Worm (Caenorhabditis elegans) whole organism, young adult: Measurements from ENCODE around the gene fbxb-72.

Experiments
- C17E4.6 ChIP-seq: fragments of 200-800 bp; sonication (Bioruptor generic); IDR thresholded peaks from 2 replicates; pipeline ENCODE4 v1.3.6; 2022; ENCODE audit warnings: missing genetic modification reagents, missing genetic modification characterization, missing compliant biosample characterization
- D2030.7 ChIP-seq: fragments of 200-800 bp; sonication (Bioruptor generic); IDR thresholded peaks from 2 replicates; pipeline ENCODE4 v1.3.6; 2022; ENCODE audit warnings: missing genetic modification reagents, missing genetic modification characterization, missing compliant biosample characterization
- F23B12.7 ChIP-seq: sonication (generic microtip); optimal IDR thresholded peaks from 2 replicates; lab custom pipeline; 2017; ENCODE audit warnings: missing genetic modification characterization, mild to moderate bottlenecking, missing compliant biosample characterization, antibody characterized with exemption, moderate library complexity; ENCODE audit not compliant: insufficient read depth
- F39B2.1 ChIP-seq: fragments of 200-800 bp; sonication (Bioruptor generic); IDR thresholded peaks from 2 replicates; pipeline ENCODE4 v1.3.6; 2022; ENCODE audit warnings: missing genetic modification reagents, missing genetic modification characterization, missing compliant biosample characterization
- F57A8.1 ChIP-seq: fragments of 200-800 bp; sonication (Bioruptor generic); optimal IDR thresholded peaks from 2 replicates; lab custom pipeline; 2018; ENCODE audit warnings: mild to moderate bottlenecking, missing genetic modification characterization, moderate library complexity, missing compliant biosample characterization
- F57C9.4 ChIP-seq: sonication (generic microtip); optimal IDR thresholded peaks from 2 replicates; lab custom pipeline; 2017; ENCODE audit warnings: mild to moderate bottlenecking, missing genetic modification characterization, missing compliant biosample characterization
- Y53G8AR.9 ChIP-seq: fragments of 200-800 bp; sonication (Bioruptor generic); conservative IDR thresholded peaks from 2 replicates; pipeline ENCODE4 v1.3.6; 2022; ENCODE audit warnings: missing genetic modification reagents, missing genetic modification characterization, missing compliant biosample characterization
- Y95B8A.8 ChIP-seq: fragments of 200-800 bp; sonication (Bioruptor generic); IDR thresholded peaks from 2 replicates; pipeline ENCODE4 v1.3.6; 2022; ENCODE audit warnings: missing genetic modification reagents, missing genetic modification characterization, missing compliant biosample characterization
- akir-1 ChIP-seq: fragments of 200-800 bp; sonication (Bioruptor generic); optimal IDR thresholded peaks from 2 replicates; lab custom pipeline; 2018; ENCODE audit warnings: mild to moderate bottlenecking, missing genetic modification characterization, moderate library complexity, missing compliant biosample characterization
- aptf-2 ChIP-seq: fragments of 200-800 bp; sonication (Bioruptor generic); conservative IDR thresholded peaks from 2 replicates; pipeline ENCODE4 v1.3.6; 2022; ENCODE audit warnings: missing genetic modification reagents, missing genetic modification characterization, missing compliant biosample characterization
- aptf-3 ChIP-seq: fragments of 200-800 bp; sonication (Bioruptor generic); IDR thresholded peaks from 2 replicates; pipeline ENCODE4 v1.3.6; 2022; ENCODE audit warnings: missing genetic modification characterization, missing compliant biosample characterization
- atf-7 ChIP-seq: sonication (generic microtip); optimal IDR thresholded peaks from 2 replicates; lab custom pipeline; 2017; ENCODE audit warnings: mild to moderate bottlenecking, missing genetic modification characterization, missing compliant biosample characterization
- attf-6 ChIP-seq: fragments of 200-800 bp; sonication (Bioruptor generic); IDR thresholded peaks from 2 replicates; pipeline ENCODE4 v1.3.6; 2022; ENCODE audit warnings: missing genetic modification reagents, missing genetic modification characterization, missing compliant biosample characterization
- cebp-2 ChIP-seq: fragments of 200-800 bp; sonication (Bioruptor generic); IDR thresholded peaks from 2 replicates; pipeline ENCODE4 v1.3.6; 2022; ENCODE audit warnings: missing genetic modification characterization, missing compliant biosample characterization
- ceh-100 ChIP-seq: fragments of 200-800 bp; sonication (Bioruptor generic); IDR thresholded peaks from 2 replicates; pipeline ENCODE4 v1.3.6; 2022; ENCODE audit warnings: missing genetic modification reagents, missing genetic modification characterization, missing compliant biosample characterization
- ceh-40 ChIP-seq: fragments of 200-800 bp; sonication (Bioruptor generic); IDR thresholded peaks from 2 replicates; pipeline ENCODE4 v1.3.6; 2022; ENCODE audit warnings: missing genetic modification characterization, missing compliant biosample characterization
- ceh-58 ChIP-seq: fragments of 200-800 bp; sonication (Bioruptor generic); IDR thresholded peaks from 2 replicates; pipeline ENCODE4 v1.3.6; 2022; ENCODE audit warnings: missing genetic modification characterization, missing compliant biosample characterization
- ceh-79 ChIP-seq: sonication (generic microtip); optimal IDR thresholded peaks from 2 replicates; lab custom pipeline; 2017; ENCODE audit warnings: mild to moderate bottlenecking, missing genetic modification characterization, missing compliant biosample characterization
- chd-7 ChIP-seq: sonication (generic microtip); optimal IDR thresholded peaks from 2 replicates; lab custom pipeline; 2016; ENCODE audit warnings: mild to moderate bottlenecking, missing genetic modification characterization, moderate library complexity, missing compliant biosample characterization
- dox-1 ChIP-seq: fragments of 200-800 bp; sonication (Bioruptor generic); IDR thresholded peaks from 2 replicates; pipeline ENCODE4 v1.3.6; 2022; ENCODE audit warnings: missing genetic modification reagents, missing genetic modification characterization, missing compliant biosample characterization
- dpff-1 ChIP-seq: sonication (generic microtip); optimal IDR thresholded peaks from 2 replicates; lab custom pipeline; 2017; ENCODE audit warnings: mild to moderate bottlenecking, missing genetic modification characterization, missing compliant biosample characterization
- egl-18 ChIP-seq: fragments of 200-800 bp; sonication (Bioruptor generic); IDR thresholded peaks from 2 replicates; pipeline ENCODE4 v1.3.6; 2022; ENCODE audit warnings: missing genetic modification reagents, missing genetic modification characterization, missing compliant biosample characterization
- ekl-4 ChIP-seq: fragments of 200-800 bp; sonication (Bioruptor generic); IDR thresholded peaks from 2 replicates; pipeline ENCODE4 v1.3.6; 2022; ENCODE audit warnings: missing genetic modification reagents, missing genetic modification characterization, missing compliant biosample characterization
- ets-4 ChIP-seq: fragments of 200-800 bp; sonication (Bioruptor generic); optimal IDR thresholded peaks from 2 replicates; lab custom pipeline; 2018; ENCODE audit warnings: mild to moderate bottlenecking, missing genetic modification characterization, missing compliant biosample characterization
- hmg-1.2 ChIP-seq: fragments of 200-800 bp; sonication (Bioruptor generic); IDR thresholded peaks from 2 replicates; pipeline ENCODE4 v1.3.6; 2022; ENCODE audit warnings: missing genetic modification reagents, missing genetic modification characterization, missing compliant biosample characterization
- hmg-20 ChIP-seq: fragments of 200-800 bp; sonication (Bioruptor generic); IDR thresholded peaks from 2 replicates; pipeline ENCODE4 v1.3.6; 2022; ENCODE audit warnings: missing genetic modification reagents, missing genetic modification characterization, missing compliant biosample characterization
- hrde-1 ChIP-seq: sonication (generic microtip); optimal IDR thresholded peaks from 2 replicates; lab custom pipeline; 2016; ENCODE audit warnings: missing genetic modification characterization, mild to moderate bottlenecking, missing compliant biosample characterization, moderate library complexity, missing genotype, missing genetic modification reagents, borderline replicate concordance
- lag-1 ChIP-seq: fragments of 200-800 bp; sonication (Bioruptor generic); IDR thresholded peaks from 2 replicates; pipeline ENCODE4 v1.3.6; 2022; ENCODE audit warnings: missing genetic modification reagents, missing genetic modification characterization, missing compliant biosample characterization
- lin-26 ChIP-seq: fragments of 200-800 bp; sonication (Bioruptor generic); IDR thresholded peaks from 2 replicates; pipeline ENCODE4 v1.3.6; 2022; ENCODE audit warnings: missing genetic modification reagents, missing genetic modification characterization, missing compliant biosample characterization
- lin-54 ChIP-seq: fragments of 200-800 bp; sonication (Bioruptor generic); optimal IDR thresholded peaks from 2 replicates; lab custom pipeline; 2018; ENCODE audit warnings: mild to moderate bottlenecking, missing genetic modification characterization, missing compliant biosample characterization
- madf-10 ChIP-seq: sonication (generic microtip); optimal IDR thresholded peaks from 2 replicates; lab custom pipeline; 2016; ENCODE audit warnings: mild to moderate bottlenecking, missing genetic modification characterization, missing compliant biosample characterization
- madf-6 ChIP-seq: fragments of 200-800 bp; sonication (Bioruptor generic); IDR thresholded peaks from 2 replicates; pipeline ENCODE4 v1.3.6; 2022; ENCODE audit warnings: missing genetic modification reagents, missing genetic modification characterization, missing compliant biosample characterization
- mel-28 ChIP-seq: sonication (generic microtip); optimal IDR thresholded peaks from 2 replicates; lab custom pipeline; 2016; ENCODE audit warnings: borderline replicate concordance, mild to moderate bottlenecking, missing genetic modification characterization, missing compliant biosample characterization
- mes-4 ChIP-seq: sonication (generic microtip); optimal IDR thresholded peaks from 2 replicates; lab custom pipeline; 2016; ENCODE audit warnings: missing genotype, missing genetic modification characterization, missing compliant biosample characterization
- mxl-1 ChIP-seq: sonication (generic microtip); optimal IDR thresholded peaks from 2 replicates; lab custom pipeline; 2016; ENCODE audit warnings: missing genetic modification characterization, missing compliant biosample characterization
- nfya-1 ChIP-seq: sonication (generic microtip); optimal IDR thresholded peaks from 2 replicates; lab custom pipeline; 2017; ENCODE audit warnings: antibody characterized with exemption, missing compliant biosample characterization, missing genetic modification characterization, borderline replicate concordance; ENCODE audit not compliant: insufficient read depth
- nhr-179 ChIP-seq: sonication (generic microtip); optimal IDR thresholded peaks from 2 replicates; lab custom pipeline; 2016; ENCODE audit warnings: mild to moderate bottlenecking, missing genetic modification characterization, missing compliant biosample characterization
- nhr-80 ChIP-seq: sonication (generic microtip); optimal IDR thresholded peaks from 2 replicates; lab custom pipeline; 2016; ENCODE audit warnings: missing genetic modification characterization, missing compliant biosample characterization
- pbrm-1 ChIP-seq: fragments of 200-800 bp; sonication (Bioruptor generic); IDR thresholded peaks from 2 replicates; pipeline ENCODE4 v1.3.6; 2022; ENCODE audit warnings: missing genetic modification reagents, missing genetic modification characterization, missing compliant biosample characterization
- pha-4 ChIP-seq: fragments of 150-350 bp; sonication (generic microtip); optimal IDR thresholded peaks from 2 replicates; lab custom pipeline; 2014; ENCODE audit warnings: missing biosample characterization, missing genetic modification reagents, missing genetic modification characterization
- rcor-1 ChIP-seq: fragments of 200-800 bp; sonication (Bioruptor generic); IDR thresholded peaks from 2 replicates; pipeline ENCODE4 v1.3.6; 2022; ENCODE audit warnings: missing genetic modification reagents, missing genetic modification characterization, missing compliant biosample characterization
- rec-8 ChIP-seq, 2 experiments: sonication (generic microtip); optimal IDR thresholded peaks; 2 replicates each; lab custom pipeline; 2016; ENCODE audit warnings: mild to moderate bottlenecking in 2 of 2, missing genetic modification characterization in 2 of 2, missing genetic modification reagents in 2 of 2, missing genotype in 2 of 2, missing biosample characterization in 1 of 2, missing compliant biosample characterization in 1 of 2, moderate library complexity in 1 of 2
- repo-1 ChIP-seq: sonication (generic microtip); optimal IDR thresholded peaks from 2 replicates; lab custom pipeline; 2017; ENCODE audit warnings: mild to moderate bottlenecking, missing genetic modification characterization, missing compliant biosample characterization
- rpc-1 ChIP-seq, 2 experiments: fragments of 150-350 bp in 1 of 2; sonication (generic microtip) in 1 of 2; optimal IDR thresholded peaks; 2 replicates each; lab custom pipeline; 2014 to 2018; ENCODE audit warnings: missing biosample characterization in 1 of 2, missing genetic modification characterization in 1 of 2, missing genetic modification reagents in 1 of 2, missing genotype in 1 of 2
- sdz-38 ChIP-seq: sonication (generic microtip); optimal IDR thresholded peaks from 2 replicates; lab custom pipeline; 2016; ENCODE audit warnings: missing genotype, missing genetic modification characterization, missing compliant biosample characterization
- snpc-1.1 ChIP-seq: sonication (generic microtip); optimal IDR thresholded peaks from 2 replicates; lab custom pipeline; 2017; ENCODE audit warnings: missing genetic modification characterization, mild to moderate bottlenecking, missing compliant biosample characterization, antibody characterized with exemption, moderate library complexity, missing genotype, missing genetic modification reagents; ENCODE audit not compliant: insufficient read depth
- somi-1 ChIP-seq: fragments of 200-800 bp; sonication (Bioruptor generic); optimal IDR thresholded peaks from 2 replicates; lab custom pipeline; 2018; ENCODE audit warnings: mild to moderate bottlenecking, missing genetic modification characterization, missing compliant biosample characterization
- sptf-2 ChIP-seq: fragments of 200-800 bp; sonication (Bioruptor generic); optimal IDR thresholded peaks from 2 replicates; lab custom pipeline; 2018; ENCODE audit warnings: mild to moderate bottlenecking, missing genetic modification characterization, missing compliant biosample characterization
- unc-130 ChIP-seq: sonication (generic microtip); optimal IDR thresholded peaks from 2 replicates; lab custom pipeline; 2016; ENCODE audit warnings: missing genetic modification reagents, missing genetic modification characterization, missing compliant biosample characterization

The fbxb-72 gene

DNA sequence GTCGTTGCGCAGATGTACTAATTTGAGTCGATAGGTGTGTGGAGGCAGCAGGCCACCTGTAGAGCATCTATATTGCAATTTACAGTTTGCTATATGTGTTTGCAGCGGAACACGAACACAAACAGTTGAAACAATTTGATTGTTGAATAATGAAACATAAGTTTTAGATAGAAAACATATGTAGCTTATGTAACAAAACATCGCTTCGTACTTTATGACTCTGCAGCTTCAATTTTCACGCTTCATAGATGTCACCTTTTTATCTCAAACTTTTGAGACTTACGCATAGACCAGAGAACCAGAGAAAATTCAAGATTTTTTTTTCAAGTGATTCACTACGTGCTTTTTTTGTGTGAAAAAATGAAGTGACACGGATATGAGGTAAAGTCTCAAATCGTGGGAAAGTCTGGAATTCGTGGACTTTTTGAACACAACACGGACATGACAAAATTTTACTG lies at the start of gene fbxb-72 (continued):
- peak; percentile 25 for TF ChIP-seq akir-1 (GFP tag; lab: Kevin White, UChicago)
- TF ChIP-seq Y95B8A.8 (GFP tag; lab: Robert Waterston, UW): peak; percentile 81; the same call in 1 of the 2 replicates
- TF ChIP-seq nhr-179 (tag; lab: Kevin White, UChicago): no peak
- TF ChIP-seq dox-1: no peak
- TF ChIP-seq ceh-100 (GFP tag; lab: Robert Waterston, UW): no peak
- peak; percentile 66 for TF ChIP-seq atf-7
- no peak for TF ChIP-seq C17E4.6 (GFP tag; lab: Robert Waterston, UW)
- TF ChIP-seq D2030.7 (GFP tag; lab: Robert Waterston, UW): no peak
- no peak for TF ChIP-seq mel-28 (tag; lab: Kevin White, UChicago)
- no peak for TF ChIP-seq rcor-1 (GFP tag; lab: Robert Waterston, UW)
- no peak for TF ChIP-seq ets-4 (GFP tag; lab: Kevin White, UChicago)
- TF ChIP-seq F57A8.1 (GFP tag; lab: Kevin White, UChicago): peak; percentile 41
- TF ChIP-seq repo-1 (tag; lab: Kevin White, UChicago): peak; percentile 90
- no peak for TF ChIP-seq unc-130
- no peak for TF ChIP-seq F39B2.1 (GFP tag; lab: Robert Waterston, UW)
- TF ChIP-seq ceh-40 (GFP tag; lab: Robert Waterston, UW): no peak
- TF ChIP-seq pbrm-1 (GFP tag; lab: Robert Waterston, UW): peak; percentile 52
- TF ChIP-seq nhr-80 (tag; lab: Kevin White, UChicago): peak; percentile 39
- TF ChIP-seq mxl-1 (tag; lab: Kevin White, UChicago): no peak
- peak; percentile 32; the same call in 1 of the 2 replicates for TF ChIP-seq lin-26 (GFP tag; lab: Robert Waterston, UW)
- TF ChIP-seq egl-18 (GFP tag; lab: Robert Waterston, UW): no peak
- TF ChIP-seq rpc-1 (optimal IDR thresholded peaks at IDR 0.05; lab: Kevin White, UChicago): no peak
- TF ChIP-seq rpc-1 (tag; optimal IDR thresholded peaks at IDR 0.05; lab: Kevin White, UChicago): no peak
- TF ChIP-seq nfya-1 (tag; lab: Kevin White, UChicago): no peak
- peak; percentile 50 for TF ChIP-seq hmg-1.2 (GFP tag; lab: Robert Waterston, UW)
- no peak for TF ChIP-seq sptf-2 (GFP tag; lab: Kevin White, UChicago)
- no peak for TF ChIP-seq ceh-79 (tag; lab: Kevin White, UChicago)
- peak; percentile 88 for TF ChIP-seq F23B12.7 (tag; lab: Kevin White, UChicago)
- TF ChIP-seq hrde-1 (tag; lab: Kevin White, UChicago): no peak
- no peak for TF ChIP-seq attf-6 (GFP tag; lab: Robert Waterston, UW)
- no peak for TF ChIP-seq dpff-1
- no peak for TF ChIP-seq cebp-2 (GFP tag; lab: Robert Waterston, UW)
- no peak for TF ChIP-seq snpc-1.1
- peak; percentile 94 for TF ChIP-seq pha-4 (tag; lab: Kevin White, UChicago)
- no peak for TF ChIP-seq sdz-38 (tag; lab: Kevin White, UChicago)
- no peak for TF ChIP-seq lag-1
- TF ChIP-seq ceh-58 (GFP tag; lab: Robert Waterston, UW): no peak
- TF ChIP-seq ekl-4 (GFP tag; lab: Robert Waterston, UW): no peak
- TF ChIP-seq chd-7 (tag; lab: Kevin White, UChicago): peak; percentile 77
- TF ChIP-seq Y53G8AR.9 (GFP tag; lab: Robert Waterston, UW): peak; percentile 94
- TF ChIP-seq aptf-3: no peak
- TF ChIP-seq madf-10 (tag; lab: Kevin White, UChicago): peak; percentile 66
- 0 out of 2 replicates have a peak, but pooled peaks have one; percentile 3 for TF ChIP-seq hmg-20 (GFP tag; lab: Robert Waterston, UW)
- TF ChIP-seq mes-4 (tag; lab: Kevin White, UChicago): no peak
- no peak for TF ChIP-seq rec-8 (tag; optimal IDR thresholded peaks at IDR 0.05; lab: Kevin White, UChicago)
- TF ChIP-seq lin-54 (GFP tag; lab: Kevin White, UChicago): no peak
- TF ChIP-seq somi-1 (GFP tag; lab: Kevin White, UChicago): peak; percentile 73
- TF ChIP-seq F57C9.4: peak; percentile 85
- no peak for TF ChIP-seq madf-6 (GFP tag; lab: Robert Waterston, UW)
- TF ChIP-seq aptf-2 (GFP tag; lab: Robert Waterston, UW): no peak
